Worm (Caenorhabditis elegans) whole organism, L4 larva: Measurements from ENCODE around the gene F52E1.2.

Experiments used
- arid-1 ChIP-seq: fragments of 200-800 bp; sonication (Bioruptor generic); conservative IDR thresholded peaks from 2 replicates; pipeline ENCODE4 v1.3.6; 2022; ENCODE audit warnings: missing genetic modification reagents, missing genetic modification characterization, missing compliant biosample characterization
- lsy-2 ChIP-seq, 2 experiments: fragments of 150-350 bp in 1 of 2; sonication (generic microtip) in 1 of 2; optimal IDR thresholded peaks; 2 replicates each; lab custom pipeline; 2014 to 2017; ENCODE audit warnings: missing biosample characterization in 2 of 2, missing genetic modification characterization in 2 of 2
- pha-4 ChIP-seq, 2 experiments: fragments of 150-350 bp in 1 of 2; fragments of 200-800 bp in 1 of 2; sonication (Bioruptor generic) in 1 of 2; IDR thresholded peaks in 1 of 2; optimal IDR thresholded peaks in 1 of 2; 2 replicates each; pipeline versions ENCODE4 v1.3.6 to Lab custom; 2014 to 2022; ENCODE audit warnings: missing genetic modification characterization in 2 of 2, missing genetic modification reagents in 2 of 2, missing biosample characterization in 1 of 2, missing compliant biosample characterization in 1 of 2

ce11 chrV:8454995-8455446 lies 44.6 kb downstream of the F52E1.2 start, which contains the start of gene T23B12.11:
- no peak for TF ChIP-seq arid-1 (GFP tag; lab: Robert Waterston, UW)
- no peak for TF ChIP-seq pha-4 (GFP tag; IDR thresholded peaks at IDR 0.05; lab: Robert Waterston, UW)
- no peak for TF ChIP-seq pha-4 (tag; optimal IDR thresholded peaks at IDR 0.05; lab: Kevin White, UChicago)
- no peak for TF ChIP-seq lsy-2 (tag; optimal IDR thresholded peaks at IDR 0.05; lab: Kevin White, UChicago)
